Worm (Caenorhabditis elegans) whole organism, late embryonic: Measurements from ENCODE around the gene irld-34.

Experiments used
- C08G9.2 ChIP-seq: sonication (generic microtip); optimal IDR thresholded peaks from 2 replicates; lab custom pipeline; 2016; ENCODE audit warnings: mild to moderate bottlenecking, missing genetic modification characterization, moderate library complexity, missing compliant biosample characterization
- ama-1 ChIP-seq: fragments of 150-350 bp; optimal IDR thresholded peaks from 2 replicates; lab custom pipeline; 2014
- ceh-19 ChIP-seq: fragments of 200-800 bp; sonication (Bioruptor generic); optimal IDR thresholded peaks from 2 replicates; lab custom pipeline; 2018; ENCODE audit warnings: mild to moderate bottlenecking, missing genetic modification characterization, missing compliant biosample characterization
- elt-2 ChIP-seq: sonication (generic microtip); optimal IDR thresholded peaks from 2 replicates; lab custom pipeline; 2016; ENCODE audit warnings: missing genetic modification reagents, missing genetic modification characterization, missing compliant biosample characterization
- fax-1 ChIP-seq: sonication (generic microtip); optimal IDR thresholded peaks from 2 replicates; lab custom pipeline; 2016; ENCODE audit warnings: missing genotype, missing genetic modification characterization, missing compliant biosample characterization
- nfya-1 ChIP-seq: sonication (generic microtip); optimal IDR thresholded peaks from 2 replicates; lab custom pipeline; 2017; ENCODE audit warnings: missing genetic modification characterization, mild to moderate bottlenecking, missing compliant biosample characterization, antibody characterized with exemption, moderate library complexity
- nhr-11 ChIP-seq: fragments of 150-350 bp; optimal IDR thresholded peaks from 2 replicates; lab custom pipeline; 2014; ENCODE audit warnings: missing biosample characterization, missing genetic modification characterization
- nhr-232 ChIP-seq: sonication (generic microtip); optimal IDR thresholded peaks from 2 replicates; lab custom pipeline; 2016; ENCODE audit warnings: missing genetic modification characterization, missing compliant biosample characterization
- pha-4 ChIP-seq: fragments of 150-350 bp; optimal IDR thresholded peaks from 2 replicates; lab custom pipeline; 2018; ENCODE audit warnings: missing biosample characterization, missing genetic modification reagents, missing genetic modification characterization
- pqm-1 ChIP-seq: sonication (generic microtip); optimal IDR thresholded peaks from 2 replicates; lab custom pipeline; 2016; ENCODE audit warnings: missing genetic modification characterization, missing compliant biosample characterization
- sox-4 ChIP-seq: sonication (generic microtip); optimal IDR thresholded peaks from 2 replicates; lab custom pipeline; 2017; ENCODE audit warnings: mild to moderate bottlenecking, missing genetic modification characterization, inconsistent platforms, missing compliant biosample characterization
- tbx-2 ChIP-seq: sonication (generic microtip); optimal IDR thresholded peaks from 2 replicates; lab custom pipeline; 2016; ENCODE audit warnings: missing genetic modification characterization, missing compliant biosample characterization
- unc-55 ChIP-seq: sonication (generic microtip); optimal IDR thresholded peaks from 2 replicates; lab custom pipeline; 2017; ENCODE audit warnings: missing biosample characterization, missing genetic modification reagents, missing genetic modification characterization
- unc-86 ChIP-seq: sonication (generic microtip); optimal IDR thresholded peaks from 2 replicates; lab custom pipeline; 2016; ENCODE audit warnings: missing genetic modification characterization, missing compliant biosample characterization

DNA sequence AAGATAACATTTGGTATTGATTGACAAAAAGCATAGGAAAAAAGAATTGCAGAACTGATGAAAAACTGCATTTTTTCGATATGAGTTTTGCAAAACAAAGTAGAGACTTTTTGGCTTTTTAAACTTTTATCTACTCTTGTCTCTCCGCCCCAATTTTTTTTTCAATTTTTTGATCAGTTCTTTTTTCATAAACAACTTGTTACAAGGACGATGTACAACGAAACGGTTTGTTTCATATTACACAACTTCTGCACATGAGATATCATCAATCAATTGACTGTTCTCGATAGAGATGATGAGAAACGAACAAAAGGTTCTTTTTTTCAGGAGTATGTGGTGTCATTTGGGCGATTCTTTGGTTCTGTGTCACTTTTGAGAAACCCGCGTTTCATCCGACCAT, 16.3 kb upstream of the irld-34 start, which contains the start of gene ZK512.7:
- TF ChIP-seq pqm-1 (tag; lab: Kevin White, UChicago) (no peak), pha-4 (tag; lab: Kevin White, UChicago) (no peak), fax-1 (tag; lab: Kevin White, UChicago) (no peak), nhr-11 (tag; lab: Kevin White, UChicago) (no peak), ama-1 (lab: Kevin White, UChicago) (no peak), nhr-232 (tag; lab: Kevin White, UChicago) (no peak), sox-4 (tag; lab: Kevin White, UChicago) (no peak), tbx-2 (no peak), unc-86 (tag; lab: Kevin White, UChicago) (no peak), elt-2 (tag; lab: Kevin White, UChicago) (no peak), ceh-19 (GFP tag; lab: Kevin White, UChicago) (no peak), nfya-1 (tag; lab: Kevin White, UChicago) (no peak), unc-55 (GFP tag; lab: Kevin White, UChicago) (no peak), C08G9.2 (tag; lab: Kevin White, UChicago) (no peak)
